Fruit fly (Drosophila melanogaster) Kc167 (cell line): ENCODE data around the gene SMSr.

Experiments used
- Sin3A ChIP-seq: fragments of >200 bp; optimal IDR thresholded peaks from 2 replicates; lab custom pipeline; 2018; ENCODE audit warnings: missing external identifiers
- h ChIP-seq: fragments of >200 bp; optimal IDR thresholded peaks from 3 replicates; lab custom pipeline; 2018; ENCODE audit warnings: missing external identifiers
- insv ChIP-seq: fragments of >200 bp; optimal IDR thresholded peaks from 3 replicates; lab custom pipeline; 2018; ENCODE audit warnings: missing external identifiers
- psq ChIP-seq: fragments of >200 bp; optimal IDR thresholded peaks from 2 replicates; lab custom pipeline; 2017; ENCODE audit warnings: missing external identifiers
- ttk ChIP-seq: sonication (Bioruptor generic); optimal IDR thresholded peaks from 2 replicates; lab custom pipeline; 2017; ENCODE audit warnings: missing external identifiers

- no peak for TF ChIP-seq ttk (lab: Kevin White, UChicago)
- no peak for TF ChIP-seq insv (lab: Kevin White, UChicago)
- no peak for TF ChIP-seq Sin3A (lab: Kevin White, UChicago)
- no peak for TF ChIP-seq psq (lab: Kevin White, UChicago)
- TF ChIP-seq h (lab: Kevin White, UChicago), result no peak
These were observed 54.6 kb downstream of the SMSr start for dm6 chr3L:7326676-7327075.
